Fruit fly (Drosophila melanogaster): ENCODE data around the gene Glyp.

DNA sequence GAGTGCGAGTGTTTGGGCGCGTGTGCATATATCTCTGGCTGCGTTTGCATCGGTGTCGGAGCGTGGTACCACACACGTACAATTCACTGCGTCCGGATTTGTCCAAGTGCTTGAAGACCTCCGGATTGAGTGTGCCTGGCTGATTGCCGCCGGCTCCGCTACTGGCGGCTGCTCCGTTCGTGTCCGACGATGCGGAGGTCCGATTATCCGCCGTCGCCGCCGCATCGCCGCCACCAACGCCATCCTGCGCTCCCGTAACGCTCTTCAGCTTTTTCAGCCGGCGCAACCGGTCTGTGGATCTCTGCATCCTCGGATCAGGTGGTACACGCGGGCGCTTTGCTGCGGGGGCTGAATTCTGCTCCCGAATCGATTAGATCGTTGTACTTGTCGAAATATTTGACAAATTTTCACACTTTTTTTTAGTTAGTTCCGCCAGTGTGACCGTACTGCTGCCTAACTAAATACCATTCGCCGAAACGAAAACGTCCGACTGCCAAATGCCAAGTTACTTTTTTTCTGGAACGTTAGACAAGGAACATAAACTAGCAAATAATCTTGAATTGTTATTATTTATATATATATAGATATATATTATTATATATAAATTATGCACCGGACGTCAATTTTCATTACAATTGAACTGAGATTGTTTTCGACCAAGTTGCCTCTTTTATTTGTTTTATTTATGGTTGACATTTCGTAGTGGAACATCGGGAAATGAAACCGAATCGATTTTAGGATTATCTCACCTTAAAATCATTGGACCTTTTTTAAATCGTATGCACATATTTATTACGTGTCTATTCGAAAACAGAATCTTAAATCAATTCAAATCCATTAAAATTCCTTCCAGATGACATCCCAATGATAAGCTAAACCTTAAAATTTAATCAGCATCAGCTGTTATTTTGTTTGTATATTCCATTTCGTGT is 14.4 kb downstream of the Glyp start, which contains the start of gene tho2:
- TF ChIP-seq CTCF (optimal IDR thresholded peaks at IDR 0.05) = no peak
- no peak for TF ChIP-seq CG8478 (optimal IDR thresholded peaks at IDR 0.05)

Measured in S2 (cell line).